Fruit fly (Drosophila melanogaster) ovary, adult (tissue): ENCODE data around the gene Tak1.
"Not testable (repeated sequence)": the region's sequence is repeated elsewhere in the genome, so short reads cannot be mapped to it uniquely, and the experiment has no call there.

Experiments
- CG17801 ChIP-seq: fragments of 200-800 bp; optimal IDR thresholded peaks from 2 replicates; lab custom pipeline; 2019; ENCODE audit warnings: missing biosample characterization, mild to moderate bottlenecking, missing genetic modification characterization, moderate library complexity; ENCODE audit not compliant: partially characterized antibody

The Tak1 gene

DNA sequence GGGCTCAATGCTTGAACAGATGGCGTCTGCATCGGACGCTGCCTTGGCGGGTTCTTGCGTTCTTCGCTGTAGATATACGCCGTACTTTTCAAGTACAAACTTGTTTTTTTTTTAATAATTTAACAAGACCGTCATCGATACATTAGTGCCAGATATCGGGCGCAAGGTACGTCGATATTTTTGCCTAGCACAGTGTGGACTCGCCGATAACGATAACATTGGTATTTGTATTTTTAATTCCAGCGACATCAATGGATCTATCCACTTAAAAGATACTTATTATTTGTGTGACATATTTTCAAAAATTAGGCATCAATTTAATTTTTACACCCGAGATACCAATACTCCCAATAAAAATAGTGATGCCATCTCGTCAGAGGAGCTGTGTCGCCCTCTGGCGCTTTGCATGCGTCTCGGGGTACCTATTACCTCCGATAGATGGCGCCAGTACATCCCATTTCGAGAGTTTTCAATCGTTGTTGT lies at the start of gene Tak1:
Gene Tak1, minus strand, starts transcription at position 175 of the 483 bp plus-strand sequence.
- TF ChIP-seq CG17801 (GFP tag; lab: Kevin White, UChicago), result peak; percentile 15

DNA sequence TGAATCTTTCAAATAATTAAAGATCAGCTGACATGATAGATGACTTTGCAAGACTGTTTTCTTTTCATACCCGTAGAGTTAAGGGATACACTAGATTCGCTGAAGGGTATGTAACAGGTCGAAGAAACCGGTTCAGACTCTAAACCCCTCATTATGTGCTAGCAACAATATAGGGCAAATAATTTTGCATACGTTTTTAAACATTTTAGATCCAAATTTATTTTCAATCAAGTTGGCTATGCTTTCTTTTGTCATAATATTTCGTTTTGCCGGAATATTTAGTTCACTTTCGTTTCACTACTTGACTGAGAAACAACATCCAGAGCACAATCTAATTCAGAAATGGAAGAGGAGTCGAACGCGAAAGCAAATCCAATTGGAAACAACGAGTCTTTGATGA lies 49.3 kb upstream of the Tak1 start, which contains the start of gene CG42580:
Gene CG42580, plus strand, starts transcription at position 301 of the 400 bp plus-strand sequence.
- not testable (repeated sequence) for TF ChIP-seq CG17801 (GFP tag; lab: Kevin White, UChicago)

DNA sequence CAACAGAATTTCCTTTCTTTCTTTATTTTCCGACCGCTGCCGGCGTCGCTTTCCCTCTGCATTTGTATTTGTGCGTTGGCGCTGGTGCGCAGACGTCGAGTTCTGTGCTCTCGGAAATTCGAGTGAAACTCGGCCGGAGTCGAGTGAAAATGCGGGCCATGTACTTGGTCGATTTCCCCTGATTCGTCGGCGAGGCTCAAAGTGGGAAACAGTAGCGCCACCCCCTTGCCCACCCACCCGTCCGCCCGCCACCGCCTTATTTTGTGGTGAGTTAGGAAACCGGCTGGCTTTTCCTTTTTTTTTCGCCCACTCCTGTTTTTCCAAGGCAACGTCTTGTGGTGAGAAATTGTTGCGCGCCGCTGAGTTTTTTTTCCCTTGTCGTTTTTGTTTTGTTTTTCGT lies 34.9 kb upstream of the Tak1 start:
- TF ChIP-seq CG17801 (GFP tag; lab: Kevin White, UChicago), result no peak

dm6 chrX:20538197-20538596 lies 13.5 kb upstream of the Tak1 start, which contains the start of gene RunxB:
TSS of gene RunxB (plus strand) at chrX:20538497.
- TF ChIP-seq CG17801 (GFP tag; lab: Kevin White, UChicago), result no peak

dm6 chrX:20536112-20536511 lies 11.4 kb upstream of the Tak1 start:
- no peak for TF ChIP-seq CG17801 (GFP tag; lab: Kevin White, UChicago)

DNA sequence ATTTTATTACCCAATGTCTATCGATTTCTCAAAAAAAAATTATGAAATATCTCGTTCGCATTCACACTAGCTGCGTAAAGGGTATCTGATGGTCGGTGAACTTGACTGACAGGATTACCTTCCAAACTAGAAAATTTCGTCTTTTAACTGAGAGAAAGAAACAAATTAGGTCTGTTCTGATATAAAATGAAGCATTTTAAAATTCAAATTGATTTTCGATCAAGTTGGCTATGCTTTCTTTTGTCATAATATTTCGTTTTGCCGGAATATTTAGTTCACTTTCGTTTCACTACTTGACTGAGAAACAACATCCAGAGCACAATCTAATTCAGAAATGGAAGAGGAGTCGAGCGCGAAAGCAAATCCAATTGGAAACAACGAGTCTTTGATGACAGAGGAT lies 2.6 kb upstream of the Tak1 start, which contains the start of gene CG42579:
Gene CG42579, plus strand, starts transcription at position 301 of the 400 bp plus-strand sequence.
- not testable (repeated sequence) for TF ChIP-seq CG17801 (GFP tag; lab: Kevin White, UChicago)

DNA sequence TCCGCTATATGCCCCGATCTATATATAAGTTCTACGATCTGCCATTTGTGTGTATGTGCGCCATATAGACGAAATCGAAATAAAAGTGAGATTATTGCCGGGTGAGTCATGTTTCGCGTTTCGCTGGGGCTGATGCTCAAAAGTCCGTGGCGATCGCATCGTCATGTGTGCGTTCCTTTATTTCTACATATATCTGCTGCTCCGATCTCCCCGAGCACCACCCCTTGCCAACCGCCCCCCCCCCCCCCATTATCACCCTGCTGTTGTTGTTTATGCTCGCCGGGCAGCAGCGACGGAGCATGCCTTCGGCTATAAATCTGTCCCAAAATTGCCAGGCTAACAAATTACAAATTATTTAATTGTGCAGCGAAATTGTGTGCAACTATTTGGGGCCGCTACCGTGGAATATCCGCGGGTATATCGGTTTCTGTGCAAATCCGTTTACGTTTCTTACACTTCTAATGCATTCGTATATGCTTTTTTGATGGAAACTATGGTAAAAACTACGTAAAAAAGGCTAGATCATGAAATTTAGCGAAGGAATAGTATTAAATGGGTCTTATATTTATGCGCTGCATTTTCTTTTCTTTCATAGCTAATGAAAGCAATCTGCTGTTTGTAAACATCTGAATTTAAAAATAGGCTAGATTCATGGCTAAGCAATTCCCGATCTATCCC lies 4.9 kb downstream of the Tak1 start:
- no peak for TF ChIP-seq CG17801 (GFP tag; lab: Kevin White, UChicago)

DNA sequence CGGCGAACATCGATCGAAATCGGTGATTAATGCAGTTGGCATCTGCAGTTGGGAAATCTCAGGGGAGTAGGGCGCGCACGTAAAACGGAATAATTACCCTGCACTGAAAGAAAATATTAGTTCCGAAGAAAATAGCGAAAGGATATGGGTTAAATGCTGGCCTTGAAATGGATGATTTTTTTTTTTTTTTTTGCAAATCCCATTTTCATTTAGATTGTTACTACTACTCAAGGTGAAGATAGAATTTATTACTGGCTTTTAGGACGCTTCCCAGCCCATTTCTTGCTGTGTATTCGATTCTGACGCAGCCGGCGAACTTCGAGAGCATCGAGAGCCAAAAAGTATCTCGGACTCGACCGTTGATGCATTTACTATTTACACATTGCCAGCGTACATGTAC lies 5.7 kb downstream of the Tak1 start:
- TF ChIP-seq CG17801 (GFP tag; lab: Kevin White, UChicago), result no peak

DNA sequence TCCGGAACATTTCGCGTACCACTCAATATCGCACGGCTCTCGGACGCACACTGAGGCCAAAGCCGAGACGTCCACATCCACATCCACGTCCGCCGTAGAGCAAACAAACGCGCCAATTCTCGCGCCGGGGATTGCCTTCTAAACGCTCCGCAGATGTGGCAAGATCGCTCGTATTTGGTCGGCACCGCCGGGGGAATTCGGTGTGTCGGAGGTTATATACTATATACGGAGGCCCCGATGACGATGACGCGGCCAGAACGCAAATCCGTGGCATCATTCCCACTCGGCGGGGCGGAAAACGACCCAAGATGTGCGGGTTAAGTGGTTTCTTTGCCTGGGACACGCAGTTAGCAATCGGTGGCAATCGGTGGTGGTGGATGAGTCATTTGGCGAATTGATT lies 6.5 kb downstream of the Tak1 start:
- TF ChIP-seq CG17801 (GFP tag; lab: Kevin White, UChicago), result no peak

dm6 chrX:20511382-20511853 lies 13.3 kb downstream of the Tak1 start, which contains the start of gene CG1812:
TSS of gene CG1812 (plus strand) at chrX:20511544.
- TF ChIP-seq CG17801 (GFP tag; lab: Kevin White, UChicago), result peak; percentile 43

DNA sequence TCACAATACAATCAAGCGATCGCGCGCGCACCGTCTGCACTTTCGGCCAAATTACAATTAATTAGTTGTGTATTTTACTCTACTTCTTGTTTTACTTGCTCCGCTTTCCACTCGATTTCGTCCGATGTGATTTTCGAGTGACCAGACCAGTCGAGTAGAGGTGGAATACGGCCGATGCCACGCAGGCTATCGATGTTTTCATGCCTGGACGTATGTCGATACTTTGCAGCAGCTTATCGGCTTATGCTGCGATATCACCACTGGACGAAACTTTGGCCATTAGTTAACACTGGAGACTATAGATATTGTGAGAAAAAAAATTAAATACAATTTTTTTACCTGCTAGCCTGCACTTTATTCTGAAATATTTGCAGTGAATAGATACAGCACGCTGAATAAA lies 14.2 kb downstream of the Tak1 start, which contains the start of gene RhoGAP19D:
Gene RhoGAP19D, minus strand, starts transcription at position 155 of the 400 bp plus-strand sequence.
- peak; percentile 51 for TF ChIP-seq CG17801 (GFP tag; lab: Kevin White, UChicago)

dm6 chrX:20509535-20510424 lies 14.9 kb downstream of the Tak1 start:
- TF ChIP-seq CG17801 (GFP tag; lab: Kevin White, UChicago), result no peak

DNA sequence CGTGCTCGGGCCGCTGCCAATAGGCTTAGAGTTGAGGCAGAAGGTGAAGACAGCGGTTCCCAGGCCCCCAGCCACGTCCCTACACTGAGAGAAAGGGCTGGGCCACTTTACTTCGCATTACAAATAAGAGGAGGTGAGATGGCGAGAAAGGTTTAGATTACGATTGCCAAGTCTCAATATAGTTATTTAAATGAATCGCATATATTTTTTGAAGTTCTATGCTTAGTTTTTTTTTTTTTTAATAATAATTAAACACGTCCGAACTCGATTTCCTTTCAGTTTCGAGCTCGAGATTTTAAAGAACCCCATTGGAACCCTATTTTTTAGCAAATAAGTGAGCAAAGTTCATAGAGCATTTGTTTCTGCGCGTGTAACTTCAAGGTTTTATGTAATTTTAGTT lies 16.9 kb downstream of the Tak1 start:
- no peak for TF ChIP-seq CG17801 (GFP tag; lab: Kevin White, UChicago)

DNA sequence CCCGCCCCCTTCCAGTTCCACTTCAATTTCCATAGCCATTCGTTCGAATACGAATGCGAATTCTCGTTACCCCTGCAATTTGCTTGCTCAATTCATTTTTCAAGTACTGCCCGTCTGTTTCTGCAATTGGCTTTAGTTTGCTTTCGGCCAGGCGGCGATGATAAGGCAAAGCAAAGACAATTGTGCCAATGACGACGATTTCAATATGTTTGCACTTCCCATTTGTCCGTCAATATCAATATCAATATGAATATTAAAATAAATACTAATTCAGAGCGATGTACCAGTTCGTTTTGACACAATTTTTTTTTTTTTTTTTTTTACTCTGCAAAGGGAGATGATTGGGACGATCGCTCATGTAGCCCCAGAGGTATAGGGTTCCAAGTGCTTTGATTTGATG lies 18.8 kb downstream of the Tak1 start:
- TF ChIP-seq CG17801 (GFP tag; lab: Kevin White, UChicago), result no peak

DNA sequence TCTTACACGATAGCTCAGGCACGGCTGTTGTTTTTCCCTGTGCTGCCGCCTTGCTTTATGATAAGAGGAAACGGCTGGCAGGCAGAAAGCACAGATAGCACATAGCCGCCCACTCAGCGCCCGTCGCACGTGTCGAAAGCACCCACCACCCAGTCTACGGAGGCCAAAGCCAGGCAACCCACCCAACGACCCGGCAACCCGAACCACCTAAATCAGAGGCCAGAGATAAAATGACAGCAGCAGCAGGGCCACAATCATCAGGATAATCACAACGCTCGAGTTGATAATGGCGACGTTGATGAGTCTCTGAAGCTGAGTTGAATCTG lies 21.3 kb downstream of the Tak1 start:
- no peak for TF ChIP-seq CG17801 (GFP tag; lab: Kevin White, UChicago)
